Worm (Caenorhabditis elegans) whole organism, young adult: ENCODE data around the gene nfm-1.

Source experiments
- B0019.2 ChIP-seq: fragments of 200-800 bp; sonication (Bioruptor generic); conservative IDR thresholded peaks from 2 replicates; pipeline ENCODE4 v1.3.6; 2022; ENCODE audit warnings: missing genetic modification reagents, missing genetic modification characterization, missing compliant biosample characterization
- B0035.1 ChIP-seq: sonication (generic microtip); optimal IDR thresholded peaks from 2 replicates; lab custom pipeline; 2016; ENCODE audit warnings: missing genetic modification characterization, mild to moderate bottlenecking, missing compliant biosample characterization, missing genotype, missing genetic modification reagents
- C06A6.2 ChIP-seq: fragments of 200-800 bp; sonication (Bioruptor generic); conservative IDR thresholded peaks from 2 replicates; pipeline ENCODE4 v1.3.6; 2022; ENCODE audit warnings: missing genetic modification characterization, missing compliant biosample characterization
- F22D6.2 ChIP-seq: sonication (generic microtip); optimal IDR thresholded peaks from 2 replicates; lab custom pipeline; 2016; ENCODE audit warnings: mild to moderate bottlenecking, missing genetic modification characterization, missing compliant biosample characterization
- F33H1.4 ChIP-seq: fragments of 200-800 bp; sonication (Bioruptor generic); IDR thresholded peaks from 2 replicates; pipeline ENCODE4 v1.3.6; 2022; ENCODE audit warnings: missing genetic modification reagents, missing genetic modification characterization, missing compliant biosample characterization
- F52B5.7 ChIP-seq: sonication (generic microtip); optimal IDR thresholded peaks from 2 replicates; lab custom pipeline; 2016; ENCODE audit warnings: mild to moderate bottlenecking, missing genetic modification characterization, missing compliant biosample characterization
- F55B11.4 ChIP-seq: sonication (generic microtip); optimal IDR thresholded peaks from 2 replicates; lab custom pipeline; 2016; ENCODE audit warnings: missing compliant biosample characterization, missing genetic modification characterization, borderline replicate concordance; ENCODE audit not compliant: insufficient read depth
- F57A8.1 ChIP-seq: fragments of 200-800 bp; sonication (Bioruptor generic); optimal IDR thresholded peaks from 2 replicates; lab custom pipeline; 2018; ENCODE audit warnings: mild to moderate bottlenecking, missing genetic modification characterization, moderate library complexity, missing compliant biosample characterization
- K12H6.12 ChIP-seq: fragments of 200-800 bp; sonication (Bioruptor generic); optimal IDR thresholded peaks from 2 replicates; lab custom pipeline; 2018; ENCODE audit warnings: mild to moderate bottlenecking, missing genetic modification characterization, missing compliant biosample characterization
- Y53G8AR.9 ChIP-seq: fragments of 200-800 bp; sonication (Bioruptor generic); conservative IDR thresholded peaks from 2 replicates; pipeline ENCODE4 v1.3.6; 2022; ENCODE audit warnings: missing genetic modification reagents, missing genetic modification characterization, missing compliant biosample characterization
- Y79H2A.3 ChIP-seq: fragments of 200-800 bp; sonication (Bioruptor generic); conservative IDR thresholded peaks from 2 replicates; pipeline ENCODE4 v1.3.6; 2022; ENCODE audit warnings: missing genetic modification reagents, missing genetic modification characterization, missing compliant biosample characterization
- ZK185.1 ChIP-seq: sonication (generic microtip); optimal IDR thresholded peaks from 2 replicates; lab custom pipeline; 2016; ENCODE audit warnings: mild to moderate bottlenecking, missing genetic modification characterization, missing compliant biosample characterization; ENCODE audit not compliant: poor library complexity, severe bottlenecking
- aptf-2 ChIP-seq: fragments of 200-800 bp; sonication (Bioruptor generic); conservative IDR thresholded peaks from 2 replicates; pipeline ENCODE4 v1.3.6; 2022; ENCODE audit warnings: missing genetic modification reagents, missing genetic modification characterization, missing compliant biosample characterization
- athp-1 ChIP-seq: sonication (generic microtip); optimal IDR thresholded peaks from 2 replicates; lab custom pipeline; 2017; ENCODE audit warnings: mild to moderate bottlenecking, missing genetic modification characterization, missing compliant biosample characterization
- attf-6 ChIP-seq: fragments of 200-800 bp; sonication (Bioruptor generic); IDR thresholded peaks from 2 replicates; pipeline ENCODE4 v1.3.6; 2022; ENCODE audit warnings: missing genetic modification reagents, missing genetic modification characterization, missing compliant biosample characterization
- bed-1 ChIP-seq: fragments of 200-800 bp; sonication (Bioruptor generic); IDR thresholded peaks from 2 replicates; pipeline ENCODE4 v1.3.6; 2022; ENCODE audit warnings: missing genetic modification reagents, missing genetic modification characterization, missing compliant biosample characterization
- bed-2 ChIP-seq: fragments of 200-800 bp; sonication (Bioruptor generic); IDR thresholded peaks from 2 replicates; pipeline ENCODE4 v1.3.6; 2022; ENCODE audit warnings: missing genetic modification reagents, missing genetic modification characterization, missing compliant biosample characterization
- cebp-1 ChIP-seq, 2 experiments: fragments of 200-800 bp in 1 of 2; sonication (Bioruptor generic) in 1 of 2; sonication (generic microtip) in 1 of 2; IDR thresholded peaks in 1 of 2; optimal IDR thresholded peaks in 1 of 2; 2 replicates each; pipeline versions ENCODE4 v1.3.6 to Lab custom; 2017 to 2022; ENCODE audit warnings: missing compliant biosample characterization in 2 of 2, missing genetic modification characterization in 2 of 2, mild to moderate bottlenecking in 1 of 2, missing genetic modification reagents in 1 of 2, moderate library complexity in 1 of 2
- ceh-27 ChIP-seq: fragments of 200-800 bp; sonication (Bioruptor generic); optimal IDR thresholded peaks from 2 replicates; lab custom pipeline; 2018; ENCODE audit warnings: mild to moderate bottlenecking, missing genetic modification characterization, moderate library complexity, missing compliant biosample characterization
- ceh-91 ChIP-seq: fragments of 200-800 bp; sonication (Bioruptor generic); IDR thresholded peaks from 2 replicates; pipeline ENCODE4 v1.3.6; 2022; ENCODE audit warnings: missing genetic modification reagents, missing genetic modification characterization, missing compliant biosample characterization
- chd-7 ChIP-seq: sonication (generic microtip); optimal IDR thresholded peaks from 2 replicates; lab custom pipeline; 2016; ENCODE audit warnings: mild to moderate bottlenecking, missing genetic modification characterization, moderate library complexity, missing compliant biosample characterization
- dpl-1 ChIP-seq: fragments of 150-350 bp; optimal IDR thresholded peaks from 2 replicates; lab custom pipeline; 2014; ENCODE audit warnings: missing biosample characterization, missing genetic modification reagents, missing genetic modification characterization
- egl-18 ChIP-seq: fragments of 200-800 bp; sonication (Bioruptor generic); IDR thresholded peaks from 2 replicates; pipeline ENCODE4 v1.3.6; 2022; ENCODE audit warnings: missing genetic modification reagents, missing genetic modification characterization, missing compliant biosample characterization
- fkh-3 ChIP-seq: sonication (generic microtip); optimal IDR thresholded peaks from 2 replicates; lab custom pipeline; 2016; ENCODE audit warnings: mild to moderate bottlenecking, missing genetic modification characterization, missing compliant biosample characterization
- him-1 ChIP-seq: sonication (generic microtip); optimal IDR thresholded peaks from 2 replicates; lab custom pipeline; 2016; ENCODE audit warnings: missing genotype, missing genetic modification reagents, missing genetic modification characterization, missing compliant biosample characterization
- hmg-1.2 ChIP-seq: fragments of 200-800 bp; sonication (Bioruptor generic); IDR thresholded peaks from 2 replicates; pipeline ENCODE4 v1.3.6; 2022; ENCODE audit warnings: missing genetic modification reagents, missing genetic modification characterization, missing compliant biosample characterization
- hsf-1 ChIP-seq: fragments of 200-800 bp; sonication (Bioruptor generic); IDR thresholded peaks from 2 replicates; pipeline ENCODE4 v1.3.6; 2022; ENCODE audit warnings: missing genetic modification reagents, missing genetic modification characterization, missing compliant biosample characterization
- let-526 ChIP-seq: fragments of 200-800 bp; sonication (Bioruptor generic); IDR thresholded peaks from 2 replicates; pipeline ENCODE4 v1.3.6; 2022; ENCODE audit warnings: missing genetic modification reagents, missing genetic modification characterization, missing compliant biosample characterization
- let-607 ChIP-seq, 2 experiments: fragments of 200-800 bp in 1 of 2; sonication (Bioruptor generic) in 1 of 2; sonication (generic microtip) in 1 of 2; optimal IDR thresholded peaks; 2 replicates each; lab custom pipeline; 2016 to 2018; ENCODE audit warnings: mild to moderate bottlenecking in 2 of 2, missing compliant biosample characterization in 2 of 2, missing genetic modification characterization in 2 of 2, moderate library complexity in 2 of 2, missing genotype in 1 of 2
- lin-40 ChIP-seq: sonication (generic microtip); optimal IDR thresholded peaks from 2 replicates; lab custom pipeline; 2016; ENCODE audit warnings: missing genetic modification characterization, mild to moderate bottlenecking, missing compliant biosample characterization, missing genotype, missing genetic modification reagents
- lir-1 ChIP-seq: fragments of 200-800 bp; sonication (Bioruptor generic); conservative IDR thresholded peaks from 2 replicates; pipeline ENCODE4 v1.3.6; 2022; ENCODE audit warnings: missing genetic modification reagents, missing genetic modification characterization, missing compliant biosample characterization
- madf-10 ChIP-seq: sonication (generic microtip); optimal IDR thresholded peaks from 2 replicates; lab custom pipeline; 2016; ENCODE audit warnings: mild to moderate bottlenecking, missing genetic modification characterization, missing compliant biosample characterization
- madf-6 ChIP-seq: fragments of 200-800 bp; sonication (Bioruptor generic); IDR thresholded peaks from 2 replicates; pipeline ENCODE4 v1.3.6; 2022; ENCODE audit warnings: missing genetic modification reagents, missing genetic modification characterization, missing compliant biosample characterization
- mcd-1 ChIP-seq: fragments of 200-800 bp; sonication (Bioruptor generic); IDR thresholded peaks from 2 replicates; pipeline ENCODE4 v1.3.6; 2022; ENCODE audit warnings: missing genetic modification reagents, missing genetic modification characterization, missing compliant biosample characterization
- nhr-80 ChIP-seq: sonication (generic microtip); optimal IDR thresholded peaks from 2 replicates; lab custom pipeline; 2016; ENCODE audit warnings: missing genetic modification characterization, missing compliant biosample characterization
- nhr-90 ChIP-seq: sonication (generic microtip); optimal IDR thresholded peaks from 2 replicates; lab custom pipeline; 2016; ENCODE audit warnings: missing genotype, mild to moderate bottlenecking, missing genetic modification characterization, missing compliant biosample characterization
- rpc-1 ChIP-seq, 2 experiments: fragments of 150-350 bp in 1 of 2; sonication (generic microtip) in 1 of 2; optimal IDR thresholded peaks; 2 replicates each; lab custom pipeline; 2014 to 2018; ENCODE audit warnings: missing biosample characterization in 1 of 2, missing genetic modification characterization in 1 of 2, missing genetic modification reagents in 1 of 2, missing genotype in 1 of 2
- sdz-38 ChIP-seq: sonication (generic microtip); optimal IDR thresholded peaks from 2 replicates; lab custom pipeline; 2016; ENCODE audit warnings: missing genotype, missing genetic modification characterization, missing compliant biosample characterization
- tbp1 ChIP-seq: fragments of 200-800 bp; sonication (Bioruptor generic); optimal IDR thresholded peaks from 2 replicates; lab custom pipeline; 2018; ENCODE audit warnings: mild to moderate bottlenecking, missing genetic modification characterization, missing compliant biosample characterization
- tlf-1 ChIP-seq: fragments of 200-800 bp; sonication (Bioruptor generic); optimal IDR thresholded peaks from 2 replicates; lab custom pipeline; 2018; ENCODE audit warnings: mild to moderate bottlenecking, missing genetic modification characterization, missing compliant biosample characterization
- zfh-2 ChIP-seq: fragments of 200-800 bp; sonication (Bioruptor generic); conservative IDR thresholded peaks from 2 replicates; pipeline ENCODE4 v1.3.6; 2022; ENCODE audit warnings: missing genetic modification reagents, missing genetic modification characterization, missing compliant biosample characterization
- ztf-18 ChIP-seq: sonication (generic microtip); optimal IDR thresholded peaks from 2 replicates; lab custom pipeline; 2016; ENCODE audit warnings: missing genotype, mild to moderate bottlenecking, missing genetic modification characterization, missing compliant biosample characterization
- ztf-26 ChIP-seq: sonication (generic microtip); optimal IDR thresholded peaks from 2 replicates; lab custom pipeline; 2017; ENCODE audit warnings: missing genetic modification characterization, missing compliant biosample characterization
- ztf-28 ChIP-seq: fragments of 200-800 bp; sonication (Bioruptor generic); IDR thresholded peaks from 2 replicates; pipeline ENCODE4 v1.3.6; 2022; ENCODE audit warnings: missing genetic modification reagents, missing genetic modification characterization, missing compliant biosample characterization

nfm-1 gene

DNA sequence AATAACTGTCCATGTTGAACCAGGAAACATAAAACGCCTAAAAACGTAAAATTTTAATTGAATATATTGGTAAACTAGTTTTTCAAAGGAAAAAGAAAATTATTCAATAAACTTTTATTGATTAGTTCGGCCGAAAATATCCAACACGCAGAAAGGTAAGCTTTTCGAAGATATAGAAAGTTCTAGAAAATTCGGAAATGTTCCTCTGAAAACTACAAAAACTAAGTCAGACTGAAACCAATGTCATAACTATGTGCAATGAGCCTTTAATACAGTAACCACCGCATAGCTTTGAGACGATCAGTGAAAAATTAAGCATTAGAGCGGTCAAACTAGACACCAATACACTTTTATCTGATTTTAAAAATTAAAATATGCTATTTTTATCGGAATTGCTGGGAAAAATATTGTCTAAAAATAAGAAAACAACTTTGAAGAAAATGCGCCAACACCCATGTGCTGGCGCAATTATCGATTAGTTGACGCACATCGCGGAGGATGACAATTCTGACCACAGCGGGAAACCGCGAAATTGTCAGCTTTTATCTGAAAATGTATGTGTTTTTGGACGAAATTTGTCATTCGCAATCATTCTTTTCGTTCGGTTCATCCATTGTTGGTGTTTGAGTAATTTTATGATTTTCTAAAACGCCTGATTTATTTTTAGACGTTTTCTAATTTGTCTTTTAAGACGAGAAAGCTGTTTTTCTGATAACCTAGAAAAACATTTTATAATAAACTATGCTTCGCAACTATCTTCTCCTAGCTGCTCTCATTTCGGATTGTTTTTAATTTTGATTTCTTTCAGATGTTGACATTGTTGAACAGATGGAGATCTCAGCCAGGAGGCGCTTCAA lies 39.4 kb downstream of the nfm-1 start, which contains the start of the genes C23G10.7 and rpn-2 (continued):
- TF ChIP-seq Y53G8AR.9 (peak; percentile 69; the same call in 1 of the 2 replicates), lin-40 (tag; lab: Kevin White, UChicago) (peak; percentile 64), nhr-80 (tag; lab: Kevin White, UChicago) (peak; percentile 22), tlf-1 (GFP tag; lab: Kevin White, UChicago) (peak; percentile 87), F52B5.7 (tag; lab: Kevin White, UChicago) (no peak), lir-1 (GFP tag; lab: Robert Waterston, UW) (no peak; the same call in 1 of the 2 replicates), athp-1 (tag; lab: Kevin White, UChicago) (peak; percentile 41), B0035.1 (tag; lab: Kevin White, UChicago) (no peak), B0019.2 (0 out of 2 replicates have a peak, but pooled peaks have one; percentile 29), him-1 (tag; lab: Kevin White, UChicago) (peak; percentile 46), C06A6.2 (GFP tag; lab: Robert Waterston, UW) (no peak), egl-18 (no peak), sdz-38 (no peak), F22D6.2 (tag; lab: Kevin White, UChicago) (no peak), madf-10 (no peak), F57A8.1 (GFP tag; lab: Kevin White, UChicago) (no peak), tbp1 (peak; percentile 42), rpc-1 (optimal IDR thresholded peaks at IDR 0.05; lab: Kevin White, UChicago) (peak; percentile 30), rpc-1 (tag; optimal IDR thresholded peaks at IDR 0.05; lab: Kevin White, UChicago) (no peak), mcd-1 (GFP tag; lab: Robert Waterston, UW) (peak; percentile 72), let-607 (tag; optimal IDR thresholded peaks at IDR 0.05; lab: Kevin White, UChicago) (peak in 1 of 2 experiments; percentile 48), ceh-27 (no peak), F55B11.4 (tag; lab: Kevin White, UChicago) (no peak), bed-1 (GFP tag; lab: Robert Waterston, UW) (no peak), cebp-1 (GFP tag; IDR thresholded peaks at IDR 0.05; lab: Robert Waterston, UW) (no peak), cebp-1 (tag; optimal IDR thresholded peaks at IDR 0.05; lab: Kevin White, UChicago) (peak; percentile 67), ztf-28 (GFP tag; lab: Robert Waterston, UW) (no peak), attf-6 (GFP tag; lab: Robert Waterston, UW) (no peak), chd-7 (tag; lab: Kevin White, UChicago) (no peak), let-526 (GFP tag; lab: Robert Waterston, UW) (no peak), hmg-1.2 (GFP tag; lab: Robert Waterston, UW) (peak; percentile 42; the same call in 1 of the 2 replicates), aptf-2 (no peak), hsf-1 (GFP tag; lab: Robert Waterston, UW) (peak; percentile 98), ztf-26 (tag; lab: Kevin White, UChicago) (no peak), K12H6.12 (tag; lab: Kevin White, UChicago) (peak; percentile 28), F33H1.4 (GFP tag; lab: Robert Waterston, UW) (peak; percentile 75), zfh-2 (GFP tag; lab: Robert Waterston, UW) (no peak), ZK185.1 (tag; lab: Kevin White, UChicago) (no peak), nhr-90 (tag; lab: Kevin White, UChicago) (no peak), Y79H2A.3 (GFP tag; lab: Robert Waterston, UW) (no peak), madf-6 (GFP tag; lab: Robert Waterston, UW) (peak; percentile 88), bed-2 (GFP tag; lab: Robert Waterston, UW) (no peak), dpl-1 (peak; percentile 62), ceh-91 (GFP tag; lab: Robert Waterston, UW) (peak; percentile 60), fkh-3 (tag; lab: Kevin White, UChicago) (no peak), ztf-18 (peak; percentile 97)
